Worm (Caenorhabditis elegans) whole organism, mixed stage, embryonic: ENCODE data around the gene C02F5.2.

Experiments
- ces-1 ChIP-seq: fragments of 150-350 bp; optimal IDR thresholded peaks from 2 replicates; lab custom pipeline; 2014; ENCODE audit warnings: missing biosample characterization, missing genetic modification reagents, missing genetic modification characterization
- lin-13 ChIP-seq: fragments of 150-350 bp; optimal IDR thresholded peaks from 2 replicates; lab custom pipeline; 2014; ENCODE audit warnings: missing biosample characterization, missing genetic modification characterization
- nhr-76 ChIP-seq: sonication (generic microtip); optimal IDR thresholded peaks from 2 replicates; lab custom pipeline; 2017; ENCODE audit warnings: missing biosample characterization, missing genetic modification characterization
- pha-4 ChIP-seq: fragments of 150-350 bp; optimal IDR thresholded peaks from 2 replicates; lab custom pipeline; 2018; ENCODE audit warnings: missing biosample characterization, missing genetic modification reagents, missing genetic modification characterization
- sem-2 ChIP-seq: fragments of 200-800 bp; sonication (Bioruptor generic); optimal IDR thresholded peaks from 2 replicates; lab custom pipeline; 2018; ENCODE audit warnings: mild to moderate bottlenecking, missing genetic modification characterization, missing compliant biosample characterization
- snpc-4 ChIP-seq: fragments of 150-350 bp; optimal IDR thresholded peaks from 2 replicates; lab custom pipeline; 2014; ENCODE audit warnings: missing biosample characterization, missing genetic modification characterization
- unc-39 ChIP-seq: fragments of 150-350 bp; optimal IDR thresholded peaks from 2 replicates; lab custom pipeline; 2014; ENCODE audit warnings: missing biosample characterization, missing genetic modification characterization
- ztf-11 ChIP-seq: fragments of 150-350 bp; optimal IDR thresholded peaks from 2 replicates; lab custom pipeline; 2014; ENCODE audit warnings: missing biosample characterization, missing genetic modification characterization

ce11 chrIII:8283525-8283924, 34.1 kb downstream of the C02F5.2 start:
- TF ChIP-seq ztf-11: no peak
- TF ChIP-seq nhr-76 (tag; lab: Kevin White, UChicago): no peak
- no peak for TF ChIP-seq snpc-4 (tag; lab: Kevin White, UChicago)
- no peak for TF ChIP-seq pha-4
- TF ChIP-seq lin-13 (tag; lab: Kevin White, UChicago): no peak
- no peak for TF ChIP-seq ces-1 (GFP tag; lab: Kevin White, UChicago)
- TF ChIP-seq unc-39 (tag; lab: Kevin White, UChicago): no peak
- TF ChIP-seq sem-2 (GFP tag; lab: Kevin White, UChicago): no peak
